Fruit fly (Drosophila melanogaster) whole organism, embryonic: ENCODE results near the gene CG6659.
A peak's percentile ranks its signal among the peaks of the same experiment; 100 is the strongest.

Source experiments
- ATbp ChIP-seq: fragments of 200-800 bp; sonication (Bioruptor generic); optimal IDR thresholded peaks from 2 replicates; lab custom pipeline; 2017; ENCODE audit warnings: missing biosample characterization, mild to moderate bottlenecking, missing genetic modification characterization, missing genetic modification reagents
- B-H1 ChIP-seq: fragments of 200-800 bp; sonication (Bioruptor generic); IDR thresholded peaks from 3 replicates; pipeline ENCODE4 v1.3.6; 2022; ENCODE audit warnings: missing biosample characterization, missing genetic modification characterization
- Bgb ChIP-seq: fragments of 200-800 bp; sonication (Bioruptor generic); IDR thresholded peaks from 2 replicates; pipeline ENCODE4 v1.3.6; 2022; ENCODE audit warnings: missing biosample characterization, missing genetic modification characterization; ENCODE audit not compliant: partially characterized antibody
- CG10209 ChIP-seq: fragments of 200-800 bp; sonication (Bioruptor generic); optimal IDR thresholded peaks from 3 replicates; lab custom pipeline; 2017; ENCODE audit warnings: missing biosample characterization, mild to moderate bottlenecking, missing genetic modification characterization, missing genetic modification reagents
- CG10321 ChIP-seq: fragments of 200-800 bp; sonication (Bioruptor generic); IDR thresholded peaks from 2 replicates; pipeline ENCODE4 v1.3.6; 2022; ENCODE audit warnings: missing biosample characterization, missing genetic modification characterization
- CG11093 ChIP-seq: fragments of 200-800 bp; sonication (Bioruptor generic); IDR thresholded peaks from 3 replicates; pipeline ENCODE4 v1.3.6; 2022; ENCODE audit warnings: missing biosample characterization, missing genetic modification characterization
- CG11247 ChIP-seq: fragments of 200-800 bp; sonication (Bioruptor generic); IDR thresholded peaks from 2 replicates; pipeline ENCODE4 v1.3.6; 2022; ENCODE audit warnings: missing biosample characterization, missing genetic modification characterization
- CG12155 ChIP-seq: fragments of 200-800 bp; sonication (Bioruptor generic); optimal IDR thresholded peaks from 3 replicates; lab custom pipeline; 2016; ENCODE audit warnings: missing biosample characterization, missing genetic modification characterization
- CG1233 ChIP-seq: fragments of 200-800 bp; sonication (Bioruptor generic); optimal IDR thresholded peaks from 4 replicates; lab custom pipeline; 2018; ENCODE audit warnings: missing biosample characterization, mild to moderate bottlenecking, missing genetic modification characterization
- CG12769 ChIP-seq: fragments of 200-800 bp; sonication (Bioruptor generic); optimal IDR thresholded peaks from 2 replicates; lab custom pipeline; 2019; ENCODE audit warnings: missing biosample characterization, mild to moderate bottlenecking, missing genetic modification characterization, moderate library complexity
- CG15269 ChIP-seq: fragments of 200-800 bp; sonication (Bioruptor generic); optimal IDR thresholded peaks from 2 replicates; lab custom pipeline; 2018; ENCODE audit warnings: missing biosample characterization, mild to moderate bottlenecking, missing genetic modification characterization, moderate library complexity
- CG15514 ChIP-seq: fragments of 200-800 bp; sonication (Bioruptor generic); optimal IDR thresholded peaks from 3 replicates; lab custom pipeline; 2017; ENCODE audit warnings: missing biosample characterization, missing genetic modification characterization, mild to moderate bottlenecking, moderate library complexity, missing genetic modification reagents
- CG17361 ChIP-seq: fragments of 200-800 bp; sonication (Bioruptor generic); IDR thresholded peaks from 3 replicates; pipeline ENCODE4 v1.3.6; 2022; ENCODE audit warnings: missing biosample characterization, missing genetic modification characterization
- CG1832 ChIP-seq: fragments of 200-800 bp; sonication (Bioruptor generic); optimal IDR thresholded peaks from 2 replicates; lab custom pipeline; 2017; ENCODE audit warnings: missing biosample characterization, mild to moderate bottlenecking, missing genetic modification characterization, inconsistent platforms
- CG18619 ChIP-seq: fragments of 200-800 bp; sonication (Bioruptor generic); optimal IDR thresholded peaks from 3 replicates; lab custom pipeline; 2017; ENCODE audit warnings: missing biosample characterization, mild to moderate bottlenecking, missing genetic modification characterization
- CG3726 ChIP-seq: fragments of 200-800 bp; sonication (Bioruptor generic); IDR thresholded peaks from 3 replicates; pipeline ENCODE4, ENCODE4 v1.3.6; 2022; ENCODE audit warnings: missing biosample characterization, missing genetic modification characterization
- CG4360 ChIP-seq: fragments of 200-800 bp; sonication (Bioruptor generic); IDR thresholded peaks from 2 replicates; pipeline ENCODE4 v1.3.6; 2022; ENCODE audit warnings: missing biosample characterization, missing genetic modification characterization
- CG4707 ChIP-seq: fragments of 200-800 bp; sonication (Bioruptor generic); optimal IDR thresholded peaks from 2 replicates; lab custom pipeline; 2018; ENCODE audit warnings: missing biosample characterization, mild to moderate bottlenecking, missing genetic modification characterization, moderate library complexity
- Camta ChIP-seq: fragments of 200-800 bp; sonication (Bioruptor generic); optimal IDR thresholded peaks from 2 replicates; lab custom pipeline; 2016; ENCODE audit warnings: missing biosample characterization, missing genetic modification characterization
- ERR ChIP-seq: fragments of 200-800 bp; sonication (Bioruptor generic); optimal IDR thresholded peaks from 2 replicates; lab custom pipeline; 2016; ENCODE audit warnings: missing biosample characterization, missing genetic modification characterization
- Gsc ChIP-seq: fragments of 200-800 bp; sonication (Bioruptor generic); IDR thresholded peaks from 2 replicates; pipeline ENCODE4 v1.3.6; 2022; ENCODE audit warnings: missing biosample characterization, missing genetic modification characterization
- HLH4C ChIP-seq: fragments of 200-800 bp; sonication (Bioruptor generic); IDR thresholded peaks from 3 replicates; pipeline ENCODE4 v1.3.6; 2022; ENCODE audit warnings: missing biosample characterization, missing genetic modification characterization; ENCODE audit not compliant: partially characterized antibody
- Lpt ChIP-seq: fragments of >200 bp; optimal IDR thresholded peaks from 2 replicates; lab custom pipeline; 2018; ENCODE audit warnings: missing biosample characterization, missing genetic modification characterization
- Myb ChIP-seq: fragments of 200-800 bp; sonication (Bioruptor generic); optimal IDR thresholded peaks from 2 replicates; lab custom pipeline; 2016; ENCODE audit warnings: missing biosample characterization, missing genetic modification characterization
- NC2α ChIP-seq: fragments of 200-800 bp; sonication (Bioruptor generic); optimal IDR thresholded peaks from 2 replicates; lab custom pipeline; 2016; ENCODE audit warnings: missing biosample characterization, missing genetic modification characterization
- Optix ChIP-seq: fragments of 200-800 bp; sonication (Bioruptor generic); IDR thresholded peaks from 3 replicates; pipeline ENCODE4 v1.3.6; 2022; ENCODE audit warnings: missing biosample characterization, missing genetic modification characterization
- ash1 ChIP-seq: fragments of 200-800 bp; sonication (Bioruptor generic); optimal IDR thresholded peaks from 2 replicates; lab custom pipeline; 2018; ENCODE audit warnings: missing biosample characterization, mild to moderate bottlenecking, missing genetic modification characterization
- corto ChIP-seq: fragments of 200-800 bp; sonication (Bioruptor generic); optimal IDR thresholded peaks from 2 replicates; lab custom pipeline; 2016; ENCODE audit warnings: missing biosample characterization, mild to moderate bottlenecking, missing genetic modification characterization, moderate library complexity
- cwo ChIP-seq: fragments of 200-800 bp; sonication (Bioruptor generic); optimal IDR thresholded peaks from 3 replicates; lab custom pipeline; 2017; ENCODE audit warnings: missing biosample characterization, missing genetic modification characterization, mild to moderate bottlenecking, moderate library complexity, missing genetic modification reagents
- emc ChIP-seq: fragments of 200-800 bp; sonication (Bioruptor generic); optimal IDR thresholded peaks from 2 replicates; lab custom pipeline; 2016; ENCODE audit warnings: missing biosample characterization, missing genetic modification characterization
- esg ChIP-seq: fragments of 200-800 bp; sonication (Bioruptor generic); conservative IDR thresholded peaks from 2 replicates; pipeline ENCODE4 v1.3.6; 2022; ENCODE audit warnings: missing biosample characterization, missing genetic modification characterization
- ewg ChIP-seq: fragments of 200-800 bp; sonication (Bioruptor generic); optimal IDR thresholded peaks from 3 replicates; lab custom pipeline; 2017; ENCODE audit warnings: mild to moderate bottlenecking, missing biosample characterization, missing genetic modification reagents, missing genetic modification characterization
- eyg ChIP-seq: fragments of 200-800 bp; sonication (Bioruptor generic); optimal IDR thresholded peaks from 3 replicates; lab custom pipeline; 2016; ENCODE audit warnings: missing biosample characterization, missing genetic modification characterization
- fd3F ChIP-seq: fragments of 200-800 bp; sonication (Bioruptor generic); optimal IDR thresholded peaks from 2 replicates; lab custom pipeline; 2018; ENCODE audit warnings: missing biosample characterization, mild to moderate bottlenecking, missing genetic modification characterization, moderate library complexity
- ham ChIP-seq: fragments of 200-800 bp; sonication (Bioruptor generic); IDR thresholded peaks from 2 replicates; pipeline ENCODE4 v1.3.6; 2022; ENCODE audit warnings: missing biosample characterization, missing genetic modification characterization
- hb ChIP-seq: fragments of 200-800 bp; sonication (Bioruptor generic); IDR thresholded peaks from 3 replicates; pipeline ENCODE4 v1.3.6; 2022; ENCODE audit warnings: missing biosample characterization, missing genetic modification characterization; ENCODE audit not compliant: partially characterized antibody
- her ChIP-seq: fragments of 200-800 bp; sonication (Bioruptor generic); optimal IDR thresholded peaks from 2 replicates; lab custom pipeline; 2016; ENCODE audit warnings: missing biosample characterization, missing genetic modification characterization
- insv ChIP-seq, 2 experiments: fragments of 200-800 bp; sonication (Bioruptor generic); optimal IDR thresholded peaks; 3 replicates each; lab custom pipeline; 2016 to 2018; ENCODE audit warnings: missing biosample characterization in 2 of 2, missing genetic modification characterization in 2 of 2
- kah ChIP-seq: fragments of 200-800 bp; sonication (Bioruptor generic); optimal IDR thresholded peaks from 2 replicates; lab custom pipeline; 2018; ENCODE audit warnings: missing biosample characterization, mild to moderate bottlenecking, missing genetic modification characterization
- lbe ChIP-seq: fragments of 200-800 bp; sonication (Bioruptor generic); optimal IDR thresholded peaks from 2 replicates; lab custom pipeline; 2016; ENCODE audit warnings: missing biosample characterization, mild to moderate bottlenecking, missing genetic modification characterization
- lmd ChIP-seq: fragments of 200-800 bp; sonication (Bioruptor generic); IDR thresholded peaks from 2 replicates; pipeline ENCODE4 v1.3.6; 2022; ENCODE audit warnings: missing biosample characterization, missing genetic modification characterization
- maf-S ChIP-seq: fragments of 200-800 bp; sonication (Bioruptor generic); optimal IDR thresholded peaks from 2 replicates; lab custom pipeline; 2016; ENCODE audit warnings: missing biosample characterization, missing genetic modification characterization
- nom ChIP-seq: fragments of 200-800 bp; sonication (Bioruptor generic); optimal IDR thresholded peaks from 2 replicates; lab custom pipeline; 2017; ENCODE audit warnings: missing biosample characterization, missing genetic modification characterization, mild to moderate bottlenecking, moderate library complexity, missing genetic modification reagents
- pita ChIP-seq: fragments of 200-800 bp; sonication (Bioruptor generic); optimal IDR thresholded peaks from 2 replicates; lab custom pipeline; 2017; ENCODE audit warnings: missing biosample characterization, mild to moderate bottlenecking, missing genetic modification characterization
- row ChIP-seq: fragments of 200-800 bp; sonication (Bioruptor generic); IDR thresholded peaks from 3 replicates; pipeline ENCODE4 v1.3.6; 2022; ENCODE audit warnings: missing biosample characterization, missing genetic modification characterization
- seq ChIP-seq: fragments of 200-800 bp; sonication (Bioruptor generic); IDR thresholded peaks from 2 replicates; pipeline ENCODE4 v1.3.6; 2022; ENCODE audit warnings: missing biosample characterization, missing genetic modification characterization
- shn ChIP-seq: fragments of 200-800 bp; sonication (Bioruptor generic); optimal IDR thresholded peaks from 3 replicates; lab custom pipeline; 2016; ENCODE audit warnings: missing biosample characterization, missing genetic modification characterization
- sqz ChIP-seq: fragments of 200-800 bp; sonication (Bioruptor generic); optimal IDR thresholded peaks from 3 replicates; lab custom pipeline; 2018; ENCODE audit warnings: missing biosample characterization, mild to moderate bottlenecking, missing genetic modification characterization
- unc-4 ChIP-seq: fragments of 200-800 bp; sonication (Bioruptor generic); IDR thresholded peaks from 2 replicates; pipeline ENCODE4 v1.3.6; 2022; ENCODE audit warnings: missing biosample characterization, missing genetic modification characterization; ENCODE audit not compliant: partially characterized antibody
- vfl ChIP-seq: fragments of 200-800 bp; sonication (Bioruptor generic); optimal IDR thresholded peaks from 2 replicates; lab custom pipeline; 2016; ENCODE audit warnings: missing biosample characterization, missing genetic modification characterization
- zfh1 ChIP-seq: fragments of 200-800 bp; sonication (Bioruptor generic); IDR thresholded peaks from 3 replicates; pipeline ENCODE4 v1.3.6; 2022; ENCODE audit warnings: missing biosample characterization, missing genetic modification characterization

CG6659 gene

DNA sequence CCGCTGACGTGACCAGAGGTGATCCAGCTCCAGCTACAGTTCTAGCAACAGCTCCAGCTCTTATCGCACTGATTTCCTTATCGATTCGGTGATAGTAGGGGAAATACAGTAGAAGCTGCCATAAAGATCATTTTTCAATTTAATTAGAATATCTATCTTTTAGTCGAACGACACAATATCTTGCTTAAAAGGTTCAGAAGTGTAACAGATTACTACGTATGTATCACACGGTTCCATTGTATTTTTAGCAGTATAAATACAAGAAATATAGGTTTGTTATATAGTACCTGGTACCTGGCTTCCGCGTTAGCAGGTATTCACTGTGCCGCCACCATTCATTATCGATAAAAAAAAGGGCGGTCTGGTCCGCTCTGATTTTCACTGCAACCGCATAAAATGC, 12.2 kb downstream of the CG6659 start (continued):
- TF ChIP-seq row (GFP tag; lab: Robert Waterston, UW) (peak; percentile 87), ham (GFP tag; lab: Robert Waterston, UW) (no peak), unc-4 (GFP tag; lab: Robert Waterston, UW) (no peak), CG4707 (GFP tag; lab: Kevin White, UChicago) (peak; percentile 44), vfl (GFP tag; lab: Kevin White, UChicago) (peak; percentile 51), lbe (GFP tag; lab: Kevin White, UChicago) (peak; percentile 54), seq (GFP tag; lab: Robert Waterston, UW) (peak; percentile 72), CG4360 (GFP tag; lab: Robert Waterston, UW) (0 out of 2 replicates have a peak, but pooled peaks have one; percentile 33), cwo (GFP tag; lab: Kevin White, UChicago) (peak; percentile 78), CG11247 (GFP tag; lab: Robert Waterston, UW) (no peak; the same call in 1 of the 2 replicates), CG17361 (GFP tag; lab: Robert Waterston, UW) (peak; percentile 82), Lpt (GFP tag; lab: Kevin White, UChicago) (no peak), sqz (GFP tag; lab: Kevin White, UChicago) (peak; percentile 84), Bgb (GFP tag; lab: Robert Waterston, UW) (no peak), CG12769 (tag; lab: Kevin White, UChicago) (peak; percentile 87), insv (GFP tag; optimal IDR thresholded peaks at IDR 0.05; lab: Kevin White, UChicago) (no peak), CG1233 (GFP tag; lab: Kevin White, UChicago) (peak; percentile 75), B-H1 (GFP tag; lab: Robert Waterston, UW) (peak; percentile 70), CG1832 (GFP tag; lab: Kevin White, UChicago) (no peak), CG10321 (peak; percentile 47), NC2α (GFP tag; lab: Kevin White, UChicago) (peak; percentile 36), lmd (peak; percentile 76), CG12155 (peak; percentile 58), CG11093 (GFP tag; lab: Robert Waterston, UW) (no peak; the same call in 2 of the 3 replicates), maf-S (GFP tag; lab: Kevin White, UChicago) (peak; percentile 66), fd3F (GFP tag; lab: Kevin White, UChicago) (peak; percentile 67), ATbp (peak; percentile 84), CG3726 (GFP tag; lab: Robert Waterston, UW) (no peak), Gsc (GFP tag; lab: Robert Waterston, UW) (no peak), Camta (GFP tag; lab: Kevin White, UChicago) (peak; percentile 62), zfh1 (peak; percentile 79), eyg (GFP tag; lab: Kevin White, UChicago) (peak; percentile 12), esg (GFP tag; lab: Robert Waterston, UW) (peak; percentile 55; the same call in 1 of the 2 replicates), ash1 (GFP tag; lab: Kevin White, UChicago) (no peak), corto (GFP tag; lab: Kevin White, UChicago) (no peak), Myb (GFP tag; lab: Kevin White, UChicago) (peak; percentile 48), ewg (GFP tag; lab: Kevin White, UChicago) (peak; percentile 70), CG18619 (GFP tag; lab: Kevin White, UChicago) (peak; percentile 72), kah (peak; percentile 71), nom (GFP tag; lab: Kevin White, UChicago) (peak; percentile 31), shn (GFP tag; lab: Kevin White, UChicago) (peak; percentile 17), CG15514 (peak; percentile 76), ERR (GFP tag; lab: Kevin White, UChicago) (peak; percentile 54), HLH4C (GFP tag; lab: Robert Waterston, UW) (no peak), emc (GFP tag; lab: Kevin White, UChicago) (peak; percentile 20), CG10209 (GFP tag; lab: Kevin White, UChicago) (peak; percentile 80), Optix (peak; percentile 74), CG15269 (peak; percentile 90), hb (GFP tag; lab: Robert Waterston, UW) (no peak), her (GFP tag; lab: Kevin White, UChicago) (peak; percentile 57), pita (GFP tag; lab: Kevin White, UChicago) (no peak)
